Fruit fly (Drosophila melanogaster) whole organism, embryonic: ENCODE results near the gene Pop5.

Experiments
- Atf3 ChIP-seq: fragments of 200-800 bp; sonication (Bioruptor generic); optimal IDR thresholded peaks from 3 replicates; lab custom pipeline; 2016; ENCODE audit warnings: missing biosample characterization, missing genetic modification characterization
- CG10654 ChIP-seq: fragments of 200-800 bp; sonication (Bioruptor generic); optimal IDR thresholded peaks from 2 replicates; lab custom pipeline; 2016; ENCODE audit warnings: missing biosample characterization, missing genetic modification characterization
- CG10979 ChIP-seq: fragments of 200-800 bp; sonication (Bioruptor generic); optimal IDR thresholded peaks from 2 replicates; lab custom pipeline; 2018; ENCODE audit warnings: missing biosample characterization, mild to moderate bottlenecking, missing genetic modification characterization, moderate library complexity
- CG12155 ChIP-seq: fragments of 200-800 bp; sonication (Bioruptor generic); optimal IDR thresholded peaks from 3 replicates; lab custom pipeline; 2016; ENCODE audit warnings: missing biosample characterization, missing genetic modification characterization
- CG14014 ChIP-seq: fragments of 200-800 bp; sonication (Bioruptor generic); IDR thresholded peaks from 2 replicates; pipeline ENCODE4 v1.3.6; 2022; ENCODE audit warnings: missing biosample characterization, missing genetic modification characterization
- CG14441 ChIP-seq: fragments of 200-800 bp; sonication (Bioruptor generic); IDR thresholded peaks from 2 replicates; pipeline ENCODE4 v1.3.6; 2022; ENCODE audit warnings: missing biosample characterization, missing genetic modification characterization
- CG14710 ChIP-seq: fragments of 200-800 bp; sonication (Bioruptor generic); optimal IDR thresholded peaks from 3 replicates; lab custom pipeline; 2019; ENCODE audit warnings: missing biosample characterization, mild to moderate bottlenecking, missing genetic modification characterization, moderate library complexity
- CG15011 ChIP-seq: fragments of 200-800 bp; sonication (Bioruptor generic); optimal IDR thresholded peaks from 3 replicates; lab custom pipeline; 2018; ENCODE audit warnings: missing biosample characterization, mild to moderate bottlenecking, missing genetic modification characterization
- CG1529 ChIP-seq: fragments of 200-800 bp; sonication (Bioruptor generic); optimal IDR thresholded peaks from 3 replicates; lab custom pipeline; 2018; ENCODE audit warnings: missing biosample characterization, missing genetic modification characterization
- CG15514 ChIP-seq: fragments of 200-800 bp; sonication (Bioruptor generic); optimal IDR thresholded peaks from 3 replicates; lab custom pipeline; 2017; ENCODE audit warnings: missing biosample characterization, missing genetic modification characterization, mild to moderate bottlenecking, moderate library complexity, missing genetic modification reagents
- CG17912 ChIP-seq: fragments of 200-800 bp; sonication (Bioruptor generic); optimal IDR thresholded peaks from 2 replicates; lab custom pipeline; 2018; ENCODE audit warnings: missing biosample characterization, mild to moderate bottlenecking, missing genetic modification characterization
- CG18619 ChIP-seq: fragments of 200-800 bp; sonication (Bioruptor generic); optimal IDR thresholded peaks from 3 replicates; lab custom pipeline; 2017; ENCODE audit warnings: missing biosample characterization, mild to moderate bottlenecking, missing genetic modification characterization
- CG18764 ChIP-seq: fragments of 200-800 bp; sonication (Bioruptor generic); optimal IDR thresholded peaks from 3 replicates; lab custom pipeline; 2016; ENCODE audit warnings: missing biosample characterization, missing genetic modification characterization
- CG3163 ChIP-seq: fragments of 200-800 bp; sonication (Bioruptor generic); optimal IDR thresholded peaks from 3 replicates; lab custom pipeline; 2016; ENCODE audit warnings: missing biosample characterization, missing genetic modification characterization
- CG33213 ChIP-seq: fragments of 200-800 bp; sonication (Bioruptor generic); optimal IDR thresholded peaks from 3 replicates; lab custom pipeline; 2016; ENCODE audit warnings: missing biosample characterization, missing genetic modification characterization
- CG34224 ChIP-seq: fragments of 200-800 bp; sonication (Bioruptor generic); IDR thresholded peaks from 3 replicates; pipeline ENCODE4 v1.3.6; 2022; ENCODE audit warnings: missing biosample characterization, missing genetic modification characterization; ENCODE audit not compliant: partially characterized antibody
- Camta ChIP-seq: fragments of 200-800 bp; sonication (Bioruptor generic); optimal IDR thresholded peaks from 2 replicates; lab custom pipeline; 2016; ENCODE audit warnings: missing biosample characterization, missing genetic modification characterization
- CoRest ChIP-seq: fragments of 200-800 bp; sonication (Bioruptor generic); optimal IDR thresholded peaks from 3 replicates; lab custom pipeline; 2018; ENCODE audit warnings: missing biosample characterization, mild to moderate bottlenecking, missing genetic modification characterization, moderate library complexity
- D ChIP-seq, 2 experiments: fragments of 200-800 bp in 1 of 2; fragments of >200 bp in 1 of 2; sonication (Bioruptor generic) in 1 of 2; optimal IDR thresholded peaks; 2 replicates in 1 of 2; 3 replicates in 1 of 2; lab custom pipeline; 2017; ENCODE audit warnings: mild to moderate bottlenecking in 1 of 2, missing biosample characterization in 1 of 2, missing genetic modification characterization in 1 of 2, missing genetic modification reagents in 1 of 2
- Deaf1 ChIP-seq: fragments of 200-800 bp; optimal IDR thresholded peaks from 3 replicates; lab custom pipeline; 2019; ENCODE audit warnings: missing biosample characterization, mild to moderate bottlenecking, missing genetic modification characterization, moderate library complexity
- E2f1 ChIP-seq: fragments of 200-800 bp; sonication (Bioruptor generic); IDR thresholded peaks from 2 replicates; pipeline ENCODE4 v1.3.6; 2022; ENCODE audit warnings: missing biosample characterization, missing genetic modification characterization
- Ets97D ChIP-seq: fragments of 200-800 bp; sonication (Bioruptor generic); optimal IDR thresholded peaks from 3 replicates; lab custom pipeline; 2016; ENCODE audit warnings: missing biosample characterization, missing genetic modification characterization
- Fer2 ChIP-seq: fragments of 200-800 bp; sonication (Bioruptor generic); optimal IDR thresholded peaks from 2 replicates; lab custom pipeline; 2018; ENCODE audit warnings: missing biosample characterization, mild to moderate bottlenecking, missing genetic modification characterization, moderate library complexity
- H15 ChIP-seq: fragments of 200-800 bp; sonication (Bioruptor generic); IDR thresholded peaks from 3 replicates; pipeline ENCODE4 v1.3.6; 2022; ENCODE audit warnings: missing biosample characterization, missing genetic modification characterization
- HLH4C ChIP-seq: fragments of 200-800 bp; sonication (Bioruptor generic); IDR thresholded peaks from 3 replicates; pipeline ENCODE4 v1.3.6; 2022; ENCODE audit warnings: missing biosample characterization, missing genetic modification characterization; ENCODE audit not compliant: partially characterized antibody
- HmgD ChIP-seq: fragments of 200-800 bp; sonication (Bioruptor generic); optimal IDR thresholded peaks from 3 replicates; lab custom pipeline; 2016; ENCODE audit warnings: missing biosample characterization, missing genetic modification characterization
- HmgZ ChIP-seq: fragments of 200-800 bp; sonication (Bioruptor generic); optimal IDR thresholded peaks from 2 replicates; lab custom pipeline; 2018; ENCODE audit warnings: missing biosample characterization, mild to moderate bottlenecking, missing genetic modification characterization
- MESR4 ChIP-seq: fragments of 200-800 bp; sonication (Bioruptor generic); optimal IDR thresholded peaks from 2 replicates; lab custom pipeline; 2018; ENCODE audit warnings: missing biosample characterization, mild to moderate bottlenecking, missing genetic modification characterization, moderate library complexity
- Meics ChIP-seq: fragments of 200-800 bp; sonication (Bioruptor generic); optimal IDR thresholded peaks from 2 replicates; lab custom pipeline; 2017; ENCODE audit warnings: missing biosample characterization, mild to moderate bottlenecking, missing genetic modification characterization
- NfI ChIP-seq: fragments of 200-800 bp; sonication (Bioruptor generic); optimal IDR thresholded peaks from 3 replicates; lab custom pipeline; 2018; ENCODE audit warnings: missing biosample characterization, mild to moderate bottlenecking, missing genetic modification characterization, moderate library complexity
- Scr ChIP-seq: fragments of 200-800 bp; sonication (Bioruptor generic); IDR thresholded peaks from 2 replicates; pipeline ENCODE4 v1.3.6; 2022; ENCODE audit warnings: missing biosample characterization, missing genetic modification characterization; ENCODE audit not compliant: partially characterized antibody
- Xrp1 ChIP-seq: fragments of 200-800 bp; sonication (Bioruptor generic); IDR thresholded peaks from 2 replicates; pipeline ENCODE4 v1.3.6; 2022; ENCODE audit warnings: missing biosample characterization, missing genetic modification characterization
- bbx ChIP-seq: fragments of 200-800 bp; sonication (Bioruptor generic); IDR thresholded peaks from 2 replicates; pipeline ENCODE4 v1.3.6; 2022; ENCODE audit warnings: missing biosample characterization, missing genetic modification characterization; ENCODE audit not compliant: partially characterized antibody
- crp ChIP-seq, 2 experiments: fragments of 200-800 bp; sonication (Bioruptor generic); optimal IDR thresholded peaks; 2 replicates in 1 of 2; 3 replicates in 1 of 2; lab custom pipeline; 2017; ENCODE audit warnings: missing biosample characterization in 2 of 2, missing genetic modification characterization in 2 of 2, mild to moderate bottlenecking in 1 of 2, moderate library complexity in 1 of 2
- dpn ChIP-seq, 2 experiments: fragments of 200-800 bp; sonication (Bioruptor generic); optimal IDR thresholded peaks; 3 replicates each; lab custom pipeline; 2016; ENCODE audit warnings: missing biosample characterization in 2 of 2, missing genetic modification characterization in 2 of 2
- eve ChIP-seq, 2 experiments: fragments of >200 bp; optimal IDR thresholded peaks; 2 replicates each; lab custom pipeline; 2017; ENCODE audit warnings: missing biosample characterization in 2 of 2, missing genetic modification characterization in 2 of 2
- eyg ChIP-seq: fragments of 200-800 bp; sonication (Bioruptor generic); optimal IDR thresholded peaks from 3 replicates; lab custom pipeline; 2016; ENCODE audit warnings: missing biosample characterization, missing genetic modification characterization
- hkb ChIP-seq, 2 experiments: fragments of 200-800 bp in 1 of 2; fragments of >200 bp in 1 of 2; sonication (Bioruptor generic) in 1 of 2; IDR thresholded peaks in 1 of 2; optimal IDR thresholded peaks in 1 of 2; 2 replicates each; pipeline versions ENCODE4 v1.3.6 to Lab custom; 2017 to 2022; ENCODE audit warnings: missing biosample characterization in 1 of 2, missing genetic modification characterization in 1 of 2
- kni ChIP-seq: fragments of 200-800 bp; sonication (Bioruptor generic); optimal IDR thresholded peaks from 3 replicates; lab custom pipeline; 2017; ENCODE audit warnings: mild to moderate bottlenecking, missing biosample characterization, missing genetic modification reagents, missing genetic modification characterization
- nerfin-2 ChIP-seq: fragments of 200-800 bp; sonication (Bioruptor generic); IDR thresholded peaks from 2 replicates; pipeline ENCODE4 v1.3.6; 2022; ENCODE audit warnings: missing biosample characterization, missing genetic modification characterization; ENCODE audit not compliant: partially characterized antibody
- otp ChIP-seq: fragments of 200-800 bp; sonication (Bioruptor generic); IDR thresholded peaks from 3 replicates; pipeline ENCODE4, ENCODE4 v1.3.6; 2022; ENCODE audit warnings: missing biosample characterization, missing genetic modification characterization
- pan ChIP-seq, 4 experiments: fragments of >200 bp in 3 of 4; fragments of 200-800 bp in 1 of 4; sonication (Bioruptor generic) in 1 of 4; optimal IDR thresholded peaks in 3 of 4; IDR thresholded peaks in 1 of 4; 2 replicates each; pipeline versions ENCODE4 v1.3.6 to Lab custom; 2017 to 2022; ENCODE audit warnings: missing biosample characterization in 2 of 4, missing genetic modification characterization in 2 of 4, mixed read lengths in 1 of 4
- schlank ChIP-seq: fragments of 200-800 bp; sonication (Bioruptor generic); optimal IDR thresholded peaks from 2 replicates; lab custom pipeline; 2018; ENCODE audit warnings: missing biosample characterization, mild to moderate bottlenecking, missing genetic modification characterization
- so ChIP-seq: fragments of 200-800 bp; sonication (Bioruptor generic); IDR thresholded peaks from 3 replicates; pipeline ENCODE4 v1.3.6; 2022; ENCODE audit warnings: missing biosample characterization, missing genetic modification characterization
- sqz ChIP-seq: fragments of 200-800 bp; sonication (Bioruptor generic); optimal IDR thresholded peaks from 3 replicates; lab custom pipeline; 2018; ENCODE audit warnings: missing biosample characterization, mild to moderate bottlenecking, missing genetic modification characterization

Gene Pop5

dm6 chr3L:17015663-17016575 lies 28.9 kb downstream of the Pop5 start, which contains the start of the genes CG6664 and CG7728 (continued):
- TF ChIP-seq eyg (peak; percentile 7), CG18619 (GFP tag; lab: Kevin White, UChicago) (peak; percentile 68), Meics (GFP tag; lab: Kevin White, UChicago) (peak; percentile 47), CG14441 (GFP tag; lab: Robert Waterston, UW) (peak; percentile 51), nerfin-2 (GFP tag; lab: Robert Waterston, UW) (0 out of 2 replicates have a peak, but pooled peaks have one; percentile 14), CG15011 (GFP tag; lab: Kevin White, UChicago) (no peak), CG12155 (GFP tag; lab: Kevin White, UChicago) (peak; percentile 35), CG34224 (peak; percentile 45; the same call in 2 of the 3 replicates), hkb (optimal IDR thresholded peaks at IDR 0.05; lab: Kevin White, UChicago) (no peak), hkb (GFP tag; IDR thresholded peaks at IDR 0.05; lab: Robert Waterston, UW) (no peak), sqz (GFP tag; lab: Kevin White, UChicago) (no peak), Xrp1 (GFP tag; lab: Robert Waterston, UW) (no peak), H15 (GFP tag; lab: Robert Waterston, UW) (peak; percentile 30; the same call in 1 of the 3 replicates), bbx (GFP tag; lab: Robert Waterston, UW) (peak; percentile 41), CG17912 (GFP tag; lab: Kevin White, UChicago) (peak; percentile 71), Camta (GFP tag; lab: Kevin White, UChicago) (peak; percentile 13), Ets97D (peak; percentile 12), crp (GFP tag; optimal IDR thresholded peaks at IDR 0.05; lab: Kevin White, UChicago) (peak in 1 of 2 experiments; percentile 9), D (optimal IDR thresholded peaks at IDR 0.05; lab: Kevin White, UChicago) (no peak), D (GFP tag; optimal IDR thresholded peaks at IDR 0.05; lab: Kevin White, UChicago) (peak; percentile 33), HmgD (GFP tag; lab: Kevin White, UChicago) (peak; percentile 10), Deaf1 (no peak), Fer2 (tag; lab: Kevin White, UChicago) (peak; percentile 25), CG33213 (GFP tag; lab: Kevin White, UChicago) (peak; percentile 32), CG14710 (tag; lab: Kevin White, UChicago) (peak; percentile 81), CG10979 (peak; percentile 14), eve (GFP tag; optimal IDR thresholded peaks at IDR 0.05; lab: Kevin White, UChicago) (no peak), CG14014 (GFP tag; lab: Robert Waterston, UW) (peak; percentile 25), Scr (GFP tag; lab: Robert Waterston, UW) (peak; percentile 64), pan (optimal IDR thresholded peaks at IDR 0.05; lab: Kevin White, UChicago) (no peak), pan (GFP tag; optimal IDR thresholded peaks at IDR 0.05 in 1 of 2, IDR thresholded peaks at IDR 0.05 in 1 of 2) (peak in 1 of 2 experiments; percentile 36), dpn (GFP tag; optimal IDR thresholded peaks at IDR 0.05; lab: Kevin White, UChicago) (peak; percentile 46 to 50), CG3163 (peak; percentile 29), CG1529 (peak; percentile 47), HmgZ (tag; lab: Kevin White, UChicago) (no peak), Atf3 (GFP tag; lab: Kevin White, UChicago) (peak; percentile 19), otp (GFP tag; lab: Robert Waterston, UW) (0 out of 3 replicates have a peak, but pooled peaks have one; percentile 33), so (0 out of 3 replicates have a peak, but pooled peaks have one; percentile 41), CG10654 (GFP tag; lab: Kevin White, UChicago) (peak; percentile 16), CG18764 (GFP tag; lab: Kevin White, UChicago) (no peak), CoRest (tag; lab: Kevin White, UChicago) (peak; percentile 80), E2f1 (GFP tag; lab: Robert Waterston, UW) (peak; percentile 31; the same call in 1 of the 2 replicates), kni (GFP tag; lab: Kevin White, UChicago) (peak; percentile 43), HLH4C (peak; percentile 45; the same call in 2 of the 3 replicates), schlank (tag; lab: Kevin White, UChicago) (no peak), NfI (GFP tag; lab: Kevin White, UChicago) (peak; percentile 38), CG15514 (peak; percentile 25), MESR4 (peak; percentile 95)
